Worm (Caenorhabditis elegans) whole organism, L4/young adult: ENCODE results near the gene sdf-9.
A peak's percentile ranks its signal among the peaks of the same experiment; 100 is the strongest.

Source experiments
- W03F9.2 ChIP-seq: fragments of 150-350 bp; optimal IDR thresholded peaks from 2 replicates; lab custom pipeline; 2014; ENCODE audit warnings: missing biosample characterization, missing genetic modification characterization
- dao-5 ChIP-seq: sonication (generic microtip); optimal IDR thresholded peaks from 2 replicates; lab custom pipeline; 2016; ENCODE audit warnings: missing genotype, missing genetic modification characterization, moderate library complexity, missing compliant biosample characterization
- him-1 ChIP-seq: sonication (generic microtip); optimal IDR thresholded peaks from 2 replicates; lab custom pipeline; 2016; ENCODE audit warnings: missing genotype, missing genetic modification reagents, missing genetic modification characterization, missing compliant biosample characterization

DNA sequence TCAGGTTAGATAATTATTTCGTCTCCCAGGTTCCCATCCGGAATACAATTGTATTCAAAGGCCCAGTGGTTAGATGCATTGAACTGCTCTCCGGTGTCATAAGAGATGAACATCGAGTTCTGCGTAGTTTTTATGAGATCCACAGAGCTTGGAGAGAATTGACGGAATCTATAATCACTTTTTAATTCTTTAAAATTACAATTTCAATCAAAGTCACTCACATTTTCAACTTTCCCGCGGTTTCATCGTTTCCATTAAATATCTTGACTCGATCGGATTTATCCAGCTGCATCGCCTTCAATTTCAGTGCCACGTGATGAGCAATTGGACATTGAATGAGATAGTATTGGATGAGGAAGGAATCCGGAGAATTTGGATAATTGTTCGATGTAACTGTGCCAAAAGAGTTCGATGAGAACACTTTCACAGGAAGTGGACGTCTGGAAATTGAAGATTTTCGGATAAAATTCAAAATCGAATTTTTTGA, 49.8 kb downstream of the sdf-9 start:
- TF ChIP-seq him-1 (tag; lab: Kevin White, UChicago) (no peak), dao-5 (no peak), W03F9.2 (peak; percentile 24)
